Worm (Caenorhabditis elegans): ENCODE measurements around the gene T27A1.2.

T27A1.2 gene

DNA sequence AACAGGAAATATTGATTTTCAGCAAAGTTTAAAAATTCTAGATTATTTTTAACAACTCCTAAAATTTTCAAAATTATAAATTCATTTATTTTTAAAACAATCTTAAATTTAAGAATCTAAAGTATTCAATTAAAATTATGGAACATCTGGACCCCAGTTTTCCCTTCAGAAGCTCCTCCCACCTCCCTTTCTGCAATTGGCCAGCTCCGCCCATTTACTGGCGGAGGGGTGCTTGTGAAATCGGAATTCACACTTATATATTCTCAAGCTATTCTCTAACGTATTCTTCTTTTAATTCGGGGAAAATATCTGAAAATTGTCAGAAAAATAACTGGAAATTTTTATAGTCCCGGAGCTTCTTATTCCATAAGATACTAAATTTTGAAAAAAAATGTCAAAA lies 20.9 kb downstream of the T27A1.2 start, which contains the start of gene mab-9:
Gene mab-9 (plus strand): TSS at position 260 of the 400 bp plus-strand sequence.
- TF ChIP-seq lin-35 (GFP tag; optimal IDR thresholded peaks at IDR 0.05): no peak
- TF ChIP-seq F10E7.11 (tag; optimal IDR thresholded peaks at IDR 0.05): no peak
- TF ChIP-seq sdz-38 (tag; optimal IDR thresholded peaks at IDR 0.05): no peak
- no peak for TF ChIP-seq nhr-80 (tag; optimal IDR thresholded peaks at IDR 0.05)
- no peak for TF ChIP-seq dox-1 (GFP tag; IDR thresholded peaks at IDR 0.05)
- no peak for TF ChIP-seq lin-26 (GFP tag; IDR thresholded peaks at IDR 0.05)
- TF ChIP-seq hmg-20 (GFP tag; IDR thresholded peaks at IDR 0.05): no peak
- TF ChIP-seq attf-3 (GFP tag; conservative IDR thresholded peaks at IDR 0.05): no peak
- no peak for TF ChIP-seq tbp1 (GFP tag; optimal IDR thresholded peaks at IDR 0.05)
- TF ChIP-seq K11D2.4 (GFP tag; IDR thresholded peaks at IDR 0.05): no peak
- TF ChIP-seq ztf-6 (GFP tag; IDR thresholded peaks at IDR 0.05): no peak
- TF ChIP-seq ceh-79 (tag; optimal IDR thresholded peaks at IDR 0.05): no peak
- no peak for TF ChIP-seq lag-1 (GFP tag; IDR thresholded peaks at IDR 0.05)
- no peak for TF ChIP-seq chd-7 (tag; optimal IDR thresholded peaks at IDR 0.05)
- TF ChIP-seq ztf-3 (GFP tag; optimal IDR thresholded peaks at IDR 0.05): no peak
- TF ChIP-seq attf-6 (GFP tag; IDR thresholded peaks at IDR 0.05): no peak
- TF ChIP-seq snpc-4 (GFP tag; optimal IDR thresholded peaks at IDR 0.05): no peak
- no peak for TF ChIP-seq snpc-4 (tag; optimal IDR thresholded peaks at IDR 0.05)
- TF ChIP-seq madf-8 (GFP tag; conservative IDR thresholded peaks at IDR 0.05): no peak
- no peak for TF ChIP-seq atf-7 (tag; optimal IDR thresholded peaks at IDR 0.05)

DNA sequence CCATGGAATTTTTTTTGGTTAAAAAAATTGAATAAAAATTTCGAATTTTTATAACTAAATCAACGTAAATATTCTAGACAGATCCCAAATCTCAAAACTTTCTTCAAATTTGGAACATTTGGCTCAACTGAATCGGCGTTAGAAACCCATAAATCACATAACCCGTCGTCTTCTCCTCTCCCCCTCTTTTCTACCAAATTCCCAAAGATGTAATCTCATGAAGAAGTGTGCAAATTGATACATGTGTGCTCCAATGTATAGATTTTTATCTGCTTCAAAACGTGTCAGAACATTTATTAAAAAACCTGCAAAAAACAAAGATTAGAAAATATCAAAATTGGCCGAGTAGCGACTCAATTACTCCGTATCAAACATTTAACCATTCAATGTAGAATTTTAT lies 24.0 kb downstream of the T27A1.2 start:
- TF ChIP-seq ztf-25 (GFP tag; IDR thresholded peaks at IDR 0.05) (no peak), snpc-1.3 (tag; optimal IDR thresholded peaks at IDR 0.05; ENCODE audit: insufficient read depth) (no peak), F39B2.1 (GFP tag; IDR thresholded peaks at IDR 0.05) (no peak), T26A5.8 (tag; optimal IDR thresholded peaks at IDR 0.05) (no peak)

ce11 chrII:511968-512367 lies 24.7 kb downstream of the T27A1.2 start:
- TF ChIP-seq zim-3 (tag; optimal IDR thresholded peaks at IDR 0.05): no peak
- no peak for TF ChIP-seq gei-17 (GFP tag; optimal IDR thresholded peaks at IDR 0.05)
- no peak for TF ChIP-seq F57A8.1 (GFP tag; optimal IDR thresholded peaks at IDR 0.05)
- no peak for TF ChIP-seq D2030.7 (GFP tag; IDR thresholded peaks at IDR 0.05)
- TF ChIP-seq nhr-27 (tag; optimal IDR thresholded peaks at IDR 0.05): no peak
- TF ChIP-seq ztf-28 (GFP tag; IDR thresholded peaks at IDR 0.05): no peak

DNA sequence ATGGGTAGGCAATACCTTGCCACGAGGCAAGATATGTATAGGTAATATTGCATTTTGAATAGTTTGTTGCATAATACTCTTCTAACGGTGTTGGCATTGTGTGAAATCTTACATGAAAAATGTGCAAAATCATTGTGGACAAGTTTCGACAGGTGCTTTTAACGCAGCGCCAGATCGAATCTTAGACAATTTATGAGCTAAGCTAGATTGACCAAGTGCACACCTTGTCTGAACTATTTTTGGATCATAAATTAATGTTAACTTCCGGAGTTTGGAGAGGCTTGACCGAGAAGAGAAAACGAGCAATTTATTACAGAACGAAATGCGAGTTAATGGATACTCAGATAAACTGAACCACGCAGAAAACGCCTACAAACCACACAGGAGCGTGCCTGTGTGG lies 27.4 kb downstream of the T27A1.2 start, which contains the start of gene srh-105:
Gene srh-105 (minus strand): TSS at position 101 of the 400 bp plus-strand sequence.
- no peak for TF ChIP-seq ceh-79 (tag; optimal IDR thresholded peaks at IDR 0.05)
- no peak for TF ChIP-seq snpc-4 (GFP tag; optimal IDR thresholded peaks at IDR 0.05)
- no peak for TF ChIP-seq snpc-4 (tag; optimal IDR thresholded peaks at IDR 0.05)
- TF ChIP-seq dpl-1 (GFP tag; optimal IDR thresholded peaks at IDR 0.05): no peak
- TF ChIP-seq hmg-1.2 (GFP tag; IDR thresholded peaks at IDR 0.05): no peak
- TF ChIP-seq ztf-26 (tag; optimal IDR thresholded peaks at IDR 0.05): no peak
- TF ChIP-seq hmg-20 (GFP tag; IDR thresholded peaks at IDR 0.05): no peak
- no peak for TF ChIP-seq pbrm-1 (GFP tag; IDR thresholded peaks at IDR 0.05)

DNA sequence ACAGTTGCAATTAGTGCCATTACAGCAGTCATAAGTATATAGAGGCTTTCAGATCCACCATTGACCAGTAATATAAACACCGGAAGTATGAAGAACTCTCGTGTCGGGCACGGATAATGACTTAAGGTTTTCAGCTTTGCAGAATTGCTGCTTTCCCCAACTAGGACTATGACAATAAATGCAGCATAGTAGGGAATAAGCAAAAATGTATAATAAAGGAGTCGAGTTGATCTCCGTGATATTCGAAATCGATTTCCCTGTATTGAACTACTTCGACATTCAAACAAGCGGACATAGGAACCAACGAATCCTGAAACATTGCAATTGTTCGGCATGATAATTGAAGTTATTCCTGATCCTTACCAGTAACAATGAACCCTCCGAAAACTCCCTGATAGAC lies 28.1 kb downstream of the T27A1.2 start:
- TF ChIP-seq Y79H2A.3 (GFP tag; conservative IDR thresholded peaks at IDR 0.05): no peak
- no peak for TF ChIP-seq sdz-38 (tag; optimal IDR thresholded peaks at IDR 0.05)
- no peak for TF ChIP-seq atf-7 (tag; optimal IDR thresholded peaks at IDR 0.05)
- no peak for TF ChIP-seq xnd-1 (tag; optimal IDR thresholded peaks at IDR 0.05)
- TF ChIP-seq Y53F4B.3 (GFP tag; IDR thresholded peaks at IDR 0.05): no peak
- no peak for TF ChIP-seq bed-2 (GFP tag; IDR thresholded peaks at IDR 0.05)

Data from whole organism, young adult.